Fruit fly (Drosophila melanogaster) whole organism, prepupa: ENCODE data around the gene CG32564.

Experiments used
- Blimp-1 ChIP-seq: fragments of 200-800 bp; sonication (Bioruptor generic); optimal IDR thresholded peaks from 3 replicates; lab custom pipeline; 2017; ENCODE audit warnings: missing biosample characterization, missing genetic modification characterization, mild to moderate bottlenecking, moderate library complexity, missing genetic modification reagents
- CG10631 ChIP-seq: fragments of 200-800 bp; sonication (Bioruptor generic); optimal IDR thresholded peaks from 2 replicates; lab custom pipeline; 2016; ENCODE audit warnings: missing biosample characterization, missing genetic modification characterization
- CG11762 ChIP-seq: fragments of 200-800 bp; sonication (Bioruptor generic); optimal IDR thresholded peaks from 3 replicates; lab custom pipeline; 2016; ENCODE audit warnings: missing biosample characterization, missing genetic modification characterization; ENCODE audit not compliant: insufficient read depth
- CG11902 ChIP-seq: fragments of 200-800 bp; sonication (Bioruptor generic); optimal IDR thresholded peaks from 3 replicates; lab custom pipeline; 2016; ENCODE audit warnings: missing biosample characterization, missing genetic modification characterization
- CG1621 ChIP-seq: fragments of 200-800 bp; sonication (Bioruptor generic); optimal IDR thresholded peaks from 3 replicates; lab custom pipeline; 2018; ENCODE audit warnings: missing biosample characterization, mild to moderate bottlenecking, missing genetic modification characterization
- CG16779 ChIP-seq: fragments of 200-800 bp; sonication (Bioruptor generic); optimal IDR thresholded peaks from 3 replicates; lab custom pipeline; 2017; ENCODE audit warnings: missing biosample characterization, mild to moderate bottlenecking, missing genetic modification characterization
- CG3032 ChIP-seq: fragments of 200-800 bp; optimal IDR thresholded peaks from 2 replicates; lab custom pipeline; 2019; ENCODE audit warnings: missing biosample characterization, mild to moderate bottlenecking, missing genetic modification characterization, moderate library complexity
- CG31627 ChIP-seq: fragments of 200-800 bp; sonication (Bioruptor generic); optimal IDR thresholded peaks from 3 replicates; lab custom pipeline; 2016; ENCODE audit warnings: missing biosample characterization, missing genetic modification characterization
- CG32006 ChIP-seq: fragments of 200-800 bp; sonication (Bioruptor generic); optimal IDR thresholded peaks from 3 replicates; lab custom pipeline; 2017; ENCODE audit warnings: missing biosample characterization, mild to moderate bottlenecking, missing genetic modification characterization
- CG34406 ChIP-seq: fragments of 200-800 bp; sonication (Bioruptor generic); optimal IDR thresholded peaks from 3 replicates; lab custom pipeline; 2016; ENCODE audit warnings: missing biosample characterization, missing genetic modification characterization
- CG3919 ChIP-seq: fragments of 200-800 bp; sonication (Bioruptor generic); optimal IDR thresholded peaks from 3 replicates; lab custom pipeline; 2016; ENCODE audit warnings: missing biosample characterization, missing genetic modification characterization
- CG4318 ChIP-seq: fragments of 200-800 bp; sonication (Bioruptor generic); optimal IDR thresholded peaks from 3 replicates; lab custom pipeline; 2017; ENCODE audit warnings: missing biosample characterization, mild to moderate bottlenecking, missing genetic modification characterization
- CG6163 ChIP-seq: fragments of 200-800 bp; sonication (Bioruptor generic); IDR thresholded peaks from 3 replicates; pipeline ENCODE4 v1.3.6; 2022; ENCODE audit warnings: missing biosample characterization, missing genetic modification characterization
- CG6276 ChIP-seq: fragments of 200-800 bp; sonication (Bioruptor generic); optimal IDR thresholded peaks from 2 replicates; lab custom pipeline; 2017; ENCODE audit warnings: missing biosample characterization, mild to moderate bottlenecking, missing genetic modification characterization
- CG6792 ChIP-seq: fragments of 200-800 bp; sonication (Bioruptor generic); optimal IDR thresholded peaks from 3 replicates; lab custom pipeline; 2016; ENCODE audit warnings: missing biosample characterization, missing genetic modification characterization
- CG7368 ChIP-seq: fragments of 200-800 bp; sonication (Bioruptor generic); optimal IDR thresholded peaks from 3 replicates; lab custom pipeline; 2016; ENCODE audit warnings: missing biosample characterization, missing genetic modification characterization
- CG8319 ChIP-seq: fragments of 200-800 bp; sonication (Bioruptor generic); optimal IDR thresholded peaks from 3 replicates; lab custom pipeline; 2016; ENCODE audit warnings: missing biosample characterization, missing genetic modification characterization
- CG8632 ChIP-seq: fragments of 200-800 bp; sonication (Bioruptor generic); optimal IDR thresholded peaks from 3 replicates; lab custom pipeline; 2016; ENCODE audit warnings: missing biosample characterization, missing genetic modification characterization
- CG9139 ChIP-seq: fragments of 200-800 bp; sonication (Bioruptor generic); optimal IDR thresholded peaks from 3 replicates; lab custom pipeline; 2017; ENCODE audit warnings: missing biosample characterization, mild to moderate bottlenecking, missing genetic modification characterization
- Eip75B ChIP-seq: fragments of 200-800 bp; sonication (Bioruptor generic); optimal IDR thresholded peaks from 3 replicates; lab custom pipeline; 2016; ENCODE audit warnings: missing biosample characterization, missing genetic modification characterization
- Eip78C ChIP-seq: fragments of 200-800 bp; sonication (Bioruptor generic); peaks from one replicate; lab custom pipeline; 2016; ENCODE audit warnings: missing biosample characterization, missing genetic modification characterization
- Eip93F ChIP-seq: fragments of 200-800 bp; sonication (Bioruptor generic); optimal IDR thresholded peaks from 2 replicates; lab custom pipeline; 2016; ENCODE audit warnings: missing biosample characterization, mild to moderate bottlenecking, missing genetic modification characterization
- Ets21C ChIP-seq: fragments of 200-800 bp; sonication (Bioruptor generic); optimal IDR thresholded peaks from 3 replicates; lab custom pipeline; 2016; ENCODE audit warnings: missing biosample characterization, missing genetic modification characterization
- Ets96B ChIP-seq: fragments of 200-800 bp; optimal IDR thresholded peaks from 2 replicates; lab custom pipeline; 2019; ENCODE audit warnings: missing biosample characterization, mild to moderate bottlenecking, missing genetic modification characterization, moderate library complexity
- Gug ChIP-seq: fragments of 200-800 bp; sonication (Bioruptor generic); IDR thresholded peaks from 2 replicates; pipeline ENCODE4 v1.3.6; 2022; ENCODE audit warnings: missing biosample characterization, missing genetic modification characterization
- Hr38 ChIP-seq: sonication (Bioruptor generic); optimal IDR thresholded peaks from 2 replicates; lab custom pipeline; 2016; ENCODE audit warnings: missing biosample characterization, missing genetic modification characterization
- Hr39 ChIP-seq: fragments of 200-800 bp; sonication (Bioruptor generic); optimal IDR thresholded peaks from 2 replicates; lab custom pipeline; 2016; ENCODE audit warnings: missing biosample characterization, missing genetic modification characterization
- Hr4 ChIP-seq: fragments of 200-800 bp; sonication (Bioruptor generic); optimal IDR thresholded peaks from 3 replicates; lab custom pipeline; 2016; ENCODE audit warnings: missing biosample characterization, missing genetic modification characterization
- OdsH ChIP-seq: fragments of 200-800 bp; sonication (Bioruptor generic); optimal IDR thresholded peaks from 3 replicates; lab custom pipeline; 2016; ENCODE audit warnings: missing biosample characterization, missing genetic modification characterization
- Smox ChIP-seq: fragments of 200-800 bp; sonication (Bioruptor generic); optimal IDR thresholded peaks from 3 replicates; lab custom pipeline; 2016; ENCODE audit warnings: missing biosample characterization, missing genetic modification characterization
- Sox102F ChIP-seq: fragments of 200-800 bp; sonication (Bioruptor generic); optimal IDR thresholded peaks from 2 replicates; lab custom pipeline; 2016; ENCODE audit warnings: missing biosample characterization, mild to moderate bottlenecking, missing genetic modification characterization
- achi ChIP-seq: fragments of 200-800 bp; sonication (Bioruptor generic); optimal IDR thresholded peaks from 3 replicates; lab custom pipeline; 2016; ENCODE audit warnings: missing biosample characterization, missing genetic modification characterization
- acj6 ChIP-seq: fragments of 200-800 bp; sonication (Bioruptor generic); optimal IDR thresholded peaks from 3 replicates; lab custom pipeline; 2016; ENCODE audit warnings: missing biosample characterization, missing genetic modification characterization
- dac ChIP-seq: fragments of 200-800 bp; sonication (Bioruptor generic); optimal IDR thresholded peaks from 2 replicates; lab custom pipeline; 2017; ENCODE audit warnings: missing biosample characterization, mild to moderate bottlenecking, missing genetic modification characterization
- dsx ChIP-seq: fragments of 200-800 bp; optimal IDR thresholded peaks from 3 replicates; lab custom pipeline; 2019; ENCODE audit warnings: missing biosample characterization, mild to moderate bottlenecking, missing genetic modification characterization, moderate library complexity; ENCODE audit not compliant: poor library complexity, severe bottlenecking
- eg ChIP-seq: fragments of 200-800 bp; sonication (Bioruptor generic); IDR thresholded peaks from 3 replicates; pipeline ENCODE4 v1.3.6; 2022; ENCODE audit warnings: missing biosample characterization, missing genetic modification characterization
- esn ChIP-seq: fragments of 200-800 bp; sonication (Bioruptor generic); optimal IDR thresholded peaks from 2 replicates; lab custom pipeline; 2016; ENCODE audit warnings: missing biosample characterization, mild to moderate bottlenecking, missing genetic modification characterization, moderate library complexity
- fd59A ChIP-seq: fragments of 200-800 bp; sonication (Bioruptor generic); optimal IDR thresholded peaks from 2 replicates; lab custom pipeline; 2017; ENCODE audit warnings: missing biosample characterization, mild to moderate bottlenecking, missing genetic modification characterization, missing genetic modification reagents
- fd85E ChIP-seq: fragments of 200-800 bp; sonication (Bioruptor generic); optimal IDR thresholded peaks from 3 replicates; lab custom pipeline; 2016; ENCODE audit warnings: missing biosample characterization, missing genetic modification characterization
- fkh ChIP-seq: fragments of 200-800 bp; sonication (Bioruptor generic); optimal IDR thresholded peaks from 3 replicates; lab custom pipeline; 2017; ENCODE audit warnings: missing biosample characterization, mild to moderate bottlenecking, missing genetic modification characterization, moderate library complexity
- net ChIP-seq: fragments of 200-800 bp; sonication (Bioruptor generic); optimal IDR thresholded peaks from 3 replicates; lab custom pipeline; 2016; ENCODE audit warnings: missing biosample characterization, missing genetic modification characterization
- pdm3 ChIP-seq: fragments of 200-800 bp; sonication (Bioruptor generic); optimal IDR thresholded peaks from 3 replicates; lab custom pipeline; 2016; ENCODE audit warnings: missing biosample characterization, missing genetic modification characterization
- salr ChIP-seq, 2 experiments: fragments of 200-800 bp; sonication (Bioruptor generic); optimal IDR thresholded peaks; 3 replicates each; lab custom pipeline; 2016 to 2018; ENCODE audit warnings: missing biosample characterization in 2 of 2, missing genetic modification characterization in 2 of 2, mild to moderate bottlenecking in 1 of 2
- ss ChIP-seq, 2 experiments: fragments of 200-800 bp; sonication (Bioruptor generic); optimal IDR thresholded peaks; 2 replicates in 1 of 2; 3 replicates in 1 of 2; lab custom pipeline; 2017 to 2018; ENCODE audit warnings: mild to moderate bottlenecking in 2 of 2, missing biosample characterization in 2 of 2, missing genetic modification characterization in 2 of 2, moderate library complexity in 1 of 2
- svp ChIP-seq: fragments of 200-800 bp; sonication (Bioruptor generic); peaks from one replicate; lab custom pipeline; 2016; ENCODE audit warnings: missing biosample characterization, missing genetic modification characterization
- vri ChIP-seq: fragments of 200-800 bp; sonication (Bioruptor generic); optimal IDR thresholded peaks from 3 replicates; lab custom pipeline; 2016; ENCODE audit warnings: missing biosample characterization, mild to moderate bottlenecking, missing genetic modification characterization

CG32564 gene

DNA sequence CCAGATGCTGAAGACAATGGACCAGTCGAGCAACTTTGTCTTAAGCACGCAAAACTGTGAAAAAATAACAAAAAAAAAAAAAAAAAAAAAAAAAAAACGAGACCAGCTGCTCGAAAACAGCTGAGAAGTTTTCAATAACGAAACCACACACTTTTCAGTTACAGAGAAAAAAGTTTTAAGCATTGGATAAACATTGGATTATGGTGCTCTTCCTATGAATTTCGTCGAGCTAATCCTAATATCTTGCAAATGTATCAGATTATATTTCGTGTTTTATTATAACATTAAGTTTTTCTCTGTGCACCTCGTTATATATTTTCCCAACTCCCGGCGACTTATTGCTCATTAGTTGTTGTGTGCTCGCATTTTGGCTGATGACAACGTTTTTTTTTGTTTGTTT, 29.7 kb upstream of the CG32564 start (continued):
- TF ChIP-seq fkh (no peak), fd59A (GFP tag; lab: Kevin White, UChicago) (no peak), dac (GFP tag; lab: Kevin White, UChicago) (peak; percentile 28), CG8319 (no peak), CG10631 (GFP tag; lab: Kevin White, UChicago) (peak; percentile 31), Sox102F (peak; percentile 13), CG9139 (GFP tag; lab: Kevin White, UChicago) (no peak), Eip93F (GFP tag; lab: Kevin White, UChicago) (no peak), acj6 (GFP tag; lab: Kevin White, UChicago) (peak; percentile 12), CG16779 (tag; lab: Kevin White, UChicago) (no peak), CG31627 (peak; percentile 15), Hr39 (GFP tag; lab: Kevin White, UChicago) (peak; percentile 25), Hr38 (GFP tag; lab: Kevin White, UChicago) (no peak), OdsH (peak; percentile 39)

DNA sequence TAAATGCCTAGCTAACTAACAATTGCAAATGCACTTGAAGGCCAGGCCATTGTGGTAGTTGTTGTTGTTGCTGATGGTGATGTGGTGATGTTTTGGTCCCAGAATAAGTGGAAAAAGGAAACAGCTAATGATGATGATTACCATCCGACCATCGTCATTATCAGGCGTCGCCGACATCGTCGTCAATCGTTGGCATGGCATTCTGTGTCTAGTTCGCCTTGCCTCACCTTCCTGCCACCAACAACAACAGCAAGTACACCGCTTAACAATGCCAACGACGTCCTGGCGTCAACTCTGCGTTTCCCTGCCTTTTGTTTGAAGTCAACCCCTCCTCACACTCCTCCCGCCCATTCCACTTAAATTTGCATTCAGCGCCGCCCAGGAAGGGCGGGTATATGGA, 28.6 kb upstream of the CG32564 start:
- TF ChIP-seq Eip75B (no peak), CG6163 (GFP tag; lab: Robert Waterston, UW) (peak; percentile 38; the same call in 2 of the 3 replicates)

DNA sequence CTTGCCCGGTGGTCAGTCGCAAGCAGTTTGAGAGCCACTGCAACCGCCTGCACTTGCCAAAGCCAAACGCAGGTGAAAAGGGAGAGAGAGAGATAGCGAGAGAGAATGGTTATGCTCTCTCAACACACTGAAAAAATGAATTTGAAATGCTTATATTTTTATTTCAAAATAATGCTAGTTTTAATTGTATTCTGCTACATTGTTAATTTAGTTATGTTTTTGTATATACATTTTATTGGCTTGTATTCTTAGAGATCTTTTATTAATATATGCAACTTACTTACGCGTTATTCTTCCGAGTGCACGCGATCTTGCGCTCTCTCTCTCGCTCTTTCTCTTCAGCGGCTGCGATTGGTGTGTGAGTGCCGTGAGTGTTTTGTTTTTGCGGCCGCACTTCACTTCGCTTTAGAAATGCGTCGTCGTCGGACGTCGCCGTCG, 27.7 kb upstream of the CG32564 start:
- TF ChIP-seq CG8632 (peak; percentile 6), pdm3 (GFP tag; lab: Kevin White, UChicago) (peak; percentile 27), CG1621 (tag; lab: Kevin White, UChicago) (peak; percentile 84), Ets96B (peak; percentile 97), fkh (peak; percentile 69), acj6 (GFP tag; lab: Kevin White, UChicago) (peak; percentile 49), CG7368 (GFP tag; lab: Kevin White, UChicago) (peak; percentile 98), ss (GFP tag; optimal IDR thresholded peaks at IDR 0.05; lab: Kevin White, UChicago) (peak; percentile 98), Hr4 (GFP tag; lab: Kevin White, UChicago) (peak; percentile 97), Hr38 (GFP tag; lab: Kevin White, UChicago) (no peak), CG3032 (tag; lab: Kevin White, UChicago) (peak; percentile 98), fd59A (GFP tag; lab: Kevin White, UChicago) (no peak), CG6163 (GFP tag; lab: Robert Waterston, UW) (peak; percentile 99), svp (peak; percentile 100), Ets21C (no peak), CG6792 (no peak), CG4318 (peak; percentile 38), eg (GFP tag; lab: Robert Waterston, UW) (peak; percentile 99), fd85E (GFP tag; lab: Kevin White, UChicago) (peak; percentile 92), CG3919 (peak; percentile 98), CG34406 (GFP tag; lab: Kevin White, UChicago) (peak; percentile 85), Hr39 (GFP tag; lab: Kevin White, UChicago) (no peak), net (peak; percentile 87), dsx (peak; percentile 99), Gug (GFP tag; lab: Robert Waterston, UW) (peak; percentile 99), CG8319 (peak; percentile 97), CG6276 (GFP tag; lab: Kevin White, UChicago) (peak; percentile 97), dac (GFP tag; lab: Kevin White, UChicago) (no peak), OdsH (peak; percentile 34), CG11762 (GFP tag; lab: Kevin White, UChicago) (peak; percentile 98), CG31627 (no peak), esn (GFP tag; lab: Kevin White, UChicago) (peak; percentile 13), CG32006 (no peak), vri (GFP tag; lab: Kevin White, UChicago) (peak; percentile 31), CG10631 (GFP tag; lab: Kevin White, UChicago) (peak; percentile 88), Eip78C (GFP tag; lab: Kevin White, UChicago) (peak; percentile 100), Eip93F (GFP tag; lab: Kevin White, UChicago) (peak; percentile 96), CG11902 (GFP tag; lab: Kevin White, UChicago) (peak; percentile 95), Blimp-1 (GFP tag; lab: Kevin White, UChicago) (peak; percentile 92), Smox (GFP tag; lab: Kevin White, UChicago) (no peak), CG16779 (tag; lab: Kevin White, UChicago) (peak; percentile 95), salr (GFP tag; optimal IDR thresholded peaks at IDR 0.05; lab: Kevin White, UChicago) (peak; percentile 89 to 93), achi (GFP tag; lab: Kevin White, UChicago) (peak; percentile 29)
